In genomic region chr2L:11807697-11808226, dm6 we compare ENCODE assay signal across 2 fruit fly cellular contexts.
TF ChIP-seq lines count a peak whose summit lies in the region.

No protein-coding gene starts in this region.

TF ChIP-seq in whole organism, embryonic, 481 proteins besides CTCF, POLR2A, EP300 and RAD21 (continued from another document and continues in another):
- TF ChIP-seq ssp (GFP tag; IDR thresholded peaks at IDR 0.05; lab: Robert Waterston, UW) = no peak
- TF ChIP-seq toy (GFP tag; IDR thresholded peaks at IDR 0.05; lab: Robert Waterston, UW) = no peak
- no peak for TF ChIP-seq CG2889 (GFP tag; IDR thresholded peaks at IDR 0.05; lab: Robert Waterston, UW)
- no peak for TF ChIP-seq peb (GFP tag; IDR thresholded peaks at IDR 0.05; lab: Robert Waterston, UW)
- no peak for TF ChIP-seq grau (tag; optimal IDR thresholded peaks at IDR 0.05; lab: Kevin White, UChicago)
- TF ChIP-seq Rfx (GFP tag; IDR thresholded peaks at IDR 0.05; lab: Robert Waterston, UW) = no peak; the same call in 1 of the 2 replicates
- no peak for TF ChIP-seq CG9215 (GFP tag; IDR thresholded peaks at IDR 0.05; lab: Robert Waterston, UW)
- TF ChIP-seq CG14441 (GFP tag; IDR thresholded peaks at IDR 0.05; lab: Robert Waterston, UW) = no peak
- TF ChIP-seq ttk (GFP tag; IDR thresholded peaks at IDR 0.05; lab: Robert Waterston, UW) = peak; percentile 24; the same call in 1 of the 2 replicates
- no peak for TF ChIP-seq salm (tag; optimal IDR thresholded peaks at IDR 0.05; lab: Kevin White, UChicago)
- TF ChIP-seq CG12659 (GFP tag; optimal IDR thresholded peaks at IDR 0.05; lab: Kevin White, UChicago) = no peak
- TF ChIP-seq Bteb2 (GFP tag; optimal IDR thresholded peaks at IDR 0.05; lab: Kevin White, UChicago) = no peak
- no peak for TF ChIP-seq pan (optimal IDR thresholded peaks at IDR 0.05; lab: Kevin White, UChicago)
- no peak for TF ChIP-seq pan (GFP tag; optimal IDR thresholded peaks at IDR 0.05 in 1 of 2, IDR thresholded peaks at IDR 0.05 in 1 of 2)
- no peak for TF ChIP-seq sens-2 (GFP tag; IDR thresholded peaks at IDR 0.05; lab: Robert Waterston, UW)
- no peak for TF ChIP-seq CoRest (tag; optimal IDR thresholded peaks at IDR 0.05; lab: Kevin White, UChicago)
- peak; percentile 93 for TF ChIP-seq pros (GFP tag; optimal IDR thresholded peaks at IDR 0.05; lab: Kevin White, UChicago)
- peak; percentile 43; the same call in 1 of the 2 replicates for TF ChIP-seq Drgx (GFP tag; IDR thresholded peaks at IDR 0.05; lab: Robert Waterston, UW)
- TF ChIP-seq CG7786 (GFP tag; optimal IDR thresholded peaks at IDR 0.05; lab: Kevin White, UChicago) = no peak
- TF ChIP-seq Vsx1 (GFP tag; optimal IDR thresholded peaks at IDR 0.05; lab: Kevin White, UChicago) = no peak
- TF ChIP-seq CG33557 (GFP tag; optimal IDR thresholded peaks at IDR 0.05; lab: Kevin White, UChicago) = no peak
- TF ChIP-seq CG11560 (tag; IDR thresholded peaks at IDR 0.05; lab: Robert Waterston, UW) = no peak
- TF ChIP-seq dati (GFP tag; IDR thresholded peaks at IDR 0.05; lab: Robert Waterston, UW) = no peak
- no peak for TF ChIP-seq CG10565 (GFP tag; optimal IDR thresholded peaks at IDR 0.05; lab: Kevin White, UChicago)
- TF ChIP-seq CG10959 (GFP tag; IDR thresholded peaks at IDR 0.05; lab: Robert Waterston, UW) = no peak
- TF ChIP-seq Dfd (GFP tag; optimal IDR thresholded peaks at IDR 0.05; lab: Kevin White, UChicago) = no peak
- no peak for TF ChIP-seq Usf (GFP tag; optimal IDR thresholded peaks at IDR 0.05; lab: Kevin White, UChicago)
- peak; percentile 28 for TF ChIP-seq CG3163 (GFP tag; optimal IDR thresholded peaks at IDR 0.05; lab: Kevin White, UChicago)
- no peak for TF ChIP-seq Tbp (GFP tag; optimal IDR thresholded peaks at IDR 0.05; lab: Kevin White, UChicago)
- TF ChIP-seq row (GFP tag; IDR thresholded peaks at IDR 0.05; lab: Robert Waterston, UW) = no peak; the same call in 2 of the 3 replicates
- no peak for TF ChIP-seq Myb (GFP tag; optimal IDR thresholded peaks at IDR 0.05; lab: Kevin White, UChicago)
- peak; percentile 96 for TF ChIP-seq psq (GFP tag; optimal IDR thresholded peaks at IDR 0.05; lab: Kevin White, UChicago)
- TF ChIP-seq NC2α (GFP tag; optimal IDR thresholded peaks at IDR 0.05; lab: Kevin White, UChicago) = peak; percentile 20
- TF ChIP-seq CG4282 (GFP tag; optimal IDR thresholded peaks at IDR 0.05; lab: Kevin White, UChicago) = no peak
- peak; percentile 12; the same call in 1 of the 2 replicates for TF ChIP-seq E2f2 (GFP tag; IDR thresholded peaks at IDR 0.05; lab: Robert Waterston, UW)
- TF ChIP-seq Eip74EF (GFP tag; optimal IDR thresholded peaks at IDR 0.05; lab: Kevin White, UChicago) = no peak
- no peak for TF ChIP-seq CG13424 (tag; optimal IDR thresholded peaks at IDR 0.05; lab: Kevin White, UChicago)
- no peak for TF ChIP-seq Taf1 (GFP tag; IDR thresholded peaks at IDR 0.05; lab: Robert Waterston, UW)
- no peak for TF ChIP-seq CG43689 (GFP tag; IDR thresholded peaks at IDR 0.05; lab: Robert Waterston, UW)
- TF ChIP-seq CG2199 (GFP tag; IDR thresholded peaks at IDR 0.05; lab: Robert Waterston, UW) = 0 out of 3 replicates have a peak, but pooled peaks have one; percentile 74
- peak; percentile 36 for TF ChIP-seq ash1 (GFP tag; optimal IDR thresholded peaks at IDR 0.05; lab: Kevin White, UChicago)
- TF ChIP-seq Antp (GFP tag; optimal IDR thresholded peaks at IDR 0.05; lab: Kevin White, UChicago) = peak; percentile 15
- TF ChIP-seq Optix (GFP tag; IDR thresholded peaks at IDR 0.05; lab: Robert Waterston, UW) = no peak
- TF ChIP-seq CG6175 (GFP tag; IDR thresholded peaks at IDR 0.05; lab: Robert Waterston, UW) = peak; percentile 98
- peak; percentile 87 for TF ChIP-seq Jarid2 (GFP tag; optimal IDR thresholded peaks at IDR 0.05; lab: Kevin White, UChicago)
- no peak for TF ChIP-seq tgo (GFP tag; IDR thresholded peaks at IDR 0.05; lab: Robert Waterston, UW)
- TF ChIP-seq croc (GFP tag; conservative IDR thresholded peaks at IDR 0.05; lab: Robert Waterston, UW) = no peak
- peak; percentile 60 for TF ChIP-seq CG6765 (GFP tag; optimal IDR thresholded peaks at IDR 0.05; lab: Kevin White, UChicago)
- no peak for TF ChIP-seq CG3407 (GFP tag; optimal IDR thresholded peaks at IDR 0.05; lab: Kevin White, UChicago)
- TF ChIP-seq trh (GFP tag; optimal IDR thresholded peaks at IDR 0.05; lab: Kevin White, UChicago) = no peak
- no peak for TF ChIP-seq Dad (GFP tag; optimal IDR thresholded peaks at IDR 0.05; lab: Kevin White, UChicago)
- TF ChIP-seq trem (tag; optimal IDR thresholded peaks at IDR 0.05; lab: Kevin White, UChicago) = no peak
- TF ChIP-seq Mes4 (GFP tag; optimal IDR thresholded peaks at IDR 0.05; lab: Kevin White, UChicago) = peak; percentile 48
- TF ChIP-seq CG10654 (GFP tag; optimal IDR thresholded peaks at IDR 0.05; lab: Kevin White, UChicago) = no peak
- TF ChIP-seq CG15696 (tag; optimal IDR thresholded peaks at IDR 0.05; lab: Kevin White, UChicago) = no peak
- TF ChIP-seq CG7745 (tag; optimal IDR thresholded peaks at IDR 0.05; lab: Kevin White, UChicago) = peak; percentile 2
- TF ChIP-seq lmd (GFP tag; IDR thresholded peaks at IDR 0.05; lab: Robert Waterston, UW) = no peak
- TF ChIP-seq vvl (GFP tag; IDR thresholded peaks at IDR 0.05; lab: Robert Waterston, UW) = peak; percentile 60
- TF ChIP-seq CG8765 (GFP tag; IDR thresholded peaks at IDR 0.05; lab: Robert Waterston, UW) = no peak
- peak; percentile 62 for TF ChIP-seq CG18599 (GFP tag; optimal IDR thresholded peaks at IDR 0.05; lab: Kevin White, UChicago)
- peak; percentile 14; the same call in 1 of the 3 replicates for TF ChIP-seq HLH4C (GFP tag; IDR thresholded peaks at IDR 0.05; lab: Robert Waterston, UW; ENCODE audit: partially characterized antibody)
- peak; percentile 27 for TF ChIP-seq ERR (GFP tag; optimal IDR thresholded peaks at IDR 0.05; lab: Kevin White, UChicago)
- TF ChIP-seq gce (GFP tag; IDR thresholded peaks at IDR 0.05; lab: Robert Waterston, UW) = peak; percentile 68; the same call in 1 of the 3 replicates
- no peak for TF ChIP-seq pita (GFP tag; optimal IDR thresholded peaks at IDR 0.05; lab: Kevin White, UChicago)
- TF ChIP-seq CG17568 (GFP tag; optimal IDR thresholded peaks at IDR 0.05; lab: Kevin White, UChicago) = no peak
- TF ChIP-seq CG15073 (GFP tag; optimal IDR thresholded peaks at IDR 0.05; lab: Kevin White, UChicago) = peak; percentile 87
- TF ChIP-seq Dbx (GFP tag; IDR thresholded peaks at IDR 0.05; lab: Robert Waterston, UW) = peak; percentile 68; the same call in 2 of the 3 replicates
- no peak; the same call in 1 of the 2 replicates for TF ChIP-seq sob (GFP tag; IDR thresholded peaks at IDR 0.05; lab: Robert Waterston, UW)

TF ChIP-seq in whole organism, prepupa, 60 proteins besides CTCF, POLR2A, EP300 and RAD21 (continued from another document):
- TF ChIP-seq Eip78C (GFP tag; lab: Kevin White, UChicago) (peak; percentile 24), CG11902 (GFP tag; optimal IDR thresholded peaks at IDR 0.05; lab: Kevin White, UChicago) (no peak), topi (GFP tag; optimal IDR thresholded peaks at IDR 0.05; lab: Kevin White, UChicago) (no peak), Gug (GFP tag; IDR thresholded peaks at IDR 0.05; lab: Robert Waterston, UW) (no peak), Sox15 (GFP tag; optimal IDR thresholded peaks at IDR 0.05; lab: Kevin White, UChicago) (no peak), Sox102F (GFP tag; optimal IDR thresholded peaks at IDR 0.05; lab: Kevin White, UChicago) (peak; percentile 2), CG8319 (GFP tag; optimal IDR thresholded peaks at IDR 0.05; lab: Kevin White, UChicago) (no peak), Eip93F (GFP tag; optimal IDR thresholded peaks at IDR 0.05; lab: Kevin White, UChicago) (no peak)
TF ChIP-seq in whole organism, prepupa: peak in this region for 30.
